Fruit fly (Drosophila melanogaster) whole organism: ENCODE data around the gene CG11037.

ENCODE experiments used
- CG8478 ChIP-seq: fragments of >200 bp; optimal IDR thresholded peaks from 2 replicates; lab custom pipeline; 2018; ENCODE audit warnings: inconsistent platforms
- EcR ChIP-seq, 2 experiments: fragments of >200 bp; optimal IDR thresholded peaks; 2 replicates each; lab custom pipeline; 2017; ENCODE audit warnings: missing biosample characterization in 2 of 2, missing genetic modification characterization in 2 of 2, missing genetic modification reagents in 2 of 2
- pan ChIP-seq: fragments of >200 bp; optimal IDR thresholded peaks from 2 replicates; lab custom pipeline; 2017
- psq ChIP-seq: fragments of >200 bp; optimal IDR thresholded peaks from 2 replicates; lab custom pipeline; 2017
- usp ChIP-seq: fragments of >200 bp; optimal IDR thresholded peaks from 2 replicates; lab custom pipeline; 2017; ENCODE audit warnings: missing biosample characterization, missing genetic modification characterization, mixed read lengths

dm6 chr3L:20956650-20957049, 4.5 kb downstream of the CG11037 start, which contains the start of the genes Sems and CG10588:
- TF ChIP-seq usp (GFP tag; lab: Kevin White, UChicago) (no peak), CG8478 (lab: Kevin White, UChicago) (no peak), psq (lab: Kevin White, UChicago) (no peak), EcR (GFP tag; optimal IDR thresholded peaks at IDR 0.05; lab: Kevin White, UChicago) (no peak), pan (lab: Kevin White, UChicago) (no peak)
